Fruit fly (Drosophila melanogaster) whole organism: ENCODE measurements around the gene Bre1.

Experiments used
- Dll ChIP-seq: fragments of >200 bp; optimal IDR thresholded peaks from 2 replicates; lab custom pipeline; 2017
- psq ChIP-seq: fragments of >200 bp; optimal IDR thresholded peaks from 2 replicates; lab custom pipeline; 2017

DNA sequence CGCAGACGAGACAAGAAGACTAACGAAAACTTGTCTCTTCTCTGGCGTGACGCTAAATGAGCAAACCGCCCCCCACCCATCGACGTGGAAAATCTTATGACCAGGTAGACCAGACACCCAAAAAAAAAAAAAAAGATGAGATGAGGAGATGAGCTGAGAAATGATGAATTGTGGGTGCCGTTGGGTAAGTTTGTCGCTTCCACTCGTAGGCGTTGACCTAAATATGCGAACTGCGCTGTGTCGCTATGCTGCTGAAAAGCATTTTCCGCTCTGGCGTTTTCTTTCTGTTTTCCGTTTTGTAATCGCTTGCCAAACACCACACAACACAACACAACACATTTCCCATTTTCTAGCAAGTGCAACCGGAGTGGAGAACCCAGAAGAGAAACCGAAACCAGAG lies 44.9 kb upstream of the Bre1 start:
- TF ChIP-seq Dll (lab: Kevin White, UChicago) (no peak), psq (no peak)
